Worm (Caenorhabditis elegans): ENCODE measurements around the gene Y67D8C.22.

DNA sequence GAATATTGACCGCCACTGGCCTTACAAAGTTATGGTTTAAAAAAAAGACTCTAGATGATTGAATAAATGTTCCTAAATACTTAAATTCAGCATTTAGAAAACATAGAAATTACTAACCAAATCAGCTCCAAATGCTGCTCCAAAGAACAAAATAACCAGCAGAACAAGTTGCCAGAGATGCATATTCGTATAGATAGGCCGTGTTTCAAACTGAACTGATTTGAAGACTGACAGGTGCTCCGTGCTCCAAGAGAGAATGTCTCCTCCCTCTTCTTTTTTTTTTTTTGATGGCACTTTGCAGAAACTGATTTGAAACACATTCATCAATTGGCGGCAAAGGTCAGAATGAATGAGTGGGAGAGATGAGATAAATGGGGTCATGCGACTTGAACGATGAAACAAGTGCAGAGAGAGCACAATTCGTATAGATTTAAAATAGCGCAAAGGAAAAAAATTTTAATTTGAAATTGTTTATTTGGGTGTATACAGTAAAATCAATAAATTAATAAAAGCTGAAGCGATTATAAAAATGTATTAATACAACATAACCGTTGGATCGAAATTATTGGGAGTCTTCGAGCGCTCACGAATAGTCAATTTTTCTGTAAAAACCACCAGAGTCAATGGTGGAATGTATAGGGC lies 6.4 kb downstream of the Y67D8C.22 start, which contains the start of gene cpg-9:
- no peak for TF ChIP-seq ama-1 (optimal IDR thresholded peaks at IDR 0.05)
- no peak for TF ChIP-seq ama-1 (GFP tag; optimal IDR thresholded peaks at IDR 0.05)
- no peak for TF ChIP-seq snpc-4 (GFP tag; optimal IDR thresholded peaks at IDR 0.05)
- TF ChIP-seq snpc-4 (tag; optimal IDR thresholded peaks at IDR 0.05): no peak
- TF ChIP-seq dox-1 (GFP tag; IDR thresholded peaks at IDR 0.05): no peak
- no peak for TF ChIP-seq hmg-20 (GFP tag; IDR thresholded peaks at IDR 0.05)
- no peak for TF ChIP-seq sdz-38 (tag; optimal IDR thresholded peaks at IDR 0.05)
- no peak for TF ChIP-seq cebp-1 (GFP tag; IDR thresholded peaks at IDR 0.05)
- no peak for TF ChIP-seq cebp-1 (tag; optimal IDR thresholded peaks at IDR 0.05)
